Worm (Caenorhabditis elegans): ENCODE measurements around the gene C01F1.6.

Gene C01F1.6

DNA sequence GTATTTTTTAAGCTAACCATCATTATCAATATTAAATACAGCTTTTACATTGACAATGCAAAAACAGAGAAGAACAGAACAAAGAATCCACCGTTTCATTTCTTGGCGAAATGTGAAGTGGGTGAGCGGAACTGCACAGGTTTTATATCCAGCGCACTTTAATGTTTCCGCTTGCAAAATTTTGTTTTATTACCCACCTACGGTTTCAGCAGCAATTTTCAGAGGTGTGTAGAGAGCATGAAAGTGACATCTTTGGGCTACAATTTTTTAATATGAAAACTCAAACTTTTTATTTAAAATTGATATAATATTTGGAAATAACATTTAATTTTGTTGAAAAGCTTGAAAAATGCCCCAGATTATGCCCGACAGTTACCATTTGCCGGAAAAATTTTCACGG lies 29.3 kb downstream of the C01F1.6 start, which contains the start of gene clec-135:
Gene clec-135 (minus strand): TSS at position 101 of the 400 bp plus-strand sequence.
- no peak for TF ChIP-seq him-1 (tag; optimal IDR thresholded peaks at IDR 0.05)
- no peak for TF ChIP-seq W03F9.2 (tag; optimal IDR thresholded peaks at IDR 0.05)
- TF ChIP-seq dao-5 (tag; optimal IDR thresholded peaks at IDR 0.05), result no peak

DNA sequence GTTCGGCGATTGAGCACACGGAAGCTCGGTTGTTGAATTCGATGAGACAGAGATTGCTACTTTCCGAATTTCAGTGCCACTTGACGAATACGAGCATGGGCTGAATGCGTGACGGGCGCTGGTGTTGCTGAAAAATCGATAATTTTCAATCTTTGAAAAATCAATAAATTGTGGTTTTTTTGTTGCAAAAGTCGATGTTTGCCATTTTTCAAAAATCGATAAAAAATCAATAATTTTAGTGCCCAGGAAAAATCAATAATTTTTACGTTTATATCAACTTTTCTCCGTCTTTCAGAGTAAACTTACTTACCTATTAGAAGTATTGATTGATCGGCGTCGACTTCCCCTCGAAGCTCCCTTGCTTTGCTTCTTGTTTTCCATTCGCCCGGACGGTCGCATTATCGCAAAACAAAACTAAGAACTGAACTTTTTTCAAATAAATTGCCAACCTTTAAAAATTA lies 31.4 kb downstream of the C01F1.6 start, which contains the start of gene C16A11.7:
Gene C16A11.7 (minus strand): TSS at position 411 of the 461 bp plus-strand sequence.
- TF ChIP-seq dao-5 (tag; optimal IDR thresholded peaks at IDR 0.05) (no peak), W03F9.2 (tag; optimal IDR thresholded peaks at IDR 0.05) (no peak), him-1 (tag; optimal IDR thresholded peaks at IDR 0.05) (no peak)

DNA sequence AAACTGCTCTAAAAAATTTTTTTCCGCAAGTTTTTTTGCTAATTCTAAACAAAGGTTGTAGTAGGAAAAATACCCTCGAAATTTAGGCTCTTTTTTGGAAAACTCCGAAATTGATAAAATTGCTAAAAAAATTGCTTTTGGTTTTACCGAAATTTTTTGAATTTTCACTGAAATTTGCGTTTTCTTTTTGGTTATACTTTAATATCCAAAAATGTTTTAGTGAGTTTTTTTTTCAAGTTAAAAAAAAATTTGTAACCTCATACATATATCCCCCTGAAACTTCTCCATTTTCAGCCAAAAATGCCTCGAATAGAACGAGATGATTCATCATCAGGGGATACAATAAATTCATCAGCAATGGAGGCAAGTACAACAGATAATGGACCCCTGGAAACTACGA lies 41.1 kb downstream of the C01F1.6 start, which contains the start of gene gpa-11:
Gene gpa-11 (plus strand): TSS at position 301 of the 400 bp plus-strand sequence.
- TF ChIP-seq W03F9.2 (tag; optimal IDR thresholded peaks at IDR 0.05) (no peak), dao-5 (tag; optimal IDR thresholded peaks at IDR 0.05) (no peak), him-1 (tag; optimal IDR thresholded peaks at IDR 0.05) (no peak)

DNA sequence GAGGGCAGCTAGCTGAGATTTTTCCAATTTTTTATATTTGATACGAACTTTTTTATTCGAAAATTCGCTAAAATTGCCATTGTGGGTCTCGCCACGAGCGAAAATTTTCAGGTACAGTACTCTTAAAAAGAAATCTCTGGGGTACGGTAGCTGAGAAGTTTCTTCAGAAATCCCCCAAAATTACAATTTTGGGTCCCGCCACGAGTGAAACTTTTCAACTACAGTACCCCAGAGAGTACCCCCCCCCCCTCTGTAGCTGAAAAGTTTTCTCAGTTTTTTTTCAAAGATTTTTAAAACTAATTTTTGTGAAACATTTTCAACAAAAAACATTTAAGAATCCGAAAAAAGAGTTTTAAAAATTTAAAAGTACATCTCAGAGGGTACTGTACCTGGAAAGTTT lies 43.1 kb downstream of the C01F1.6 start:
- TF ChIP-seq dao-5 (tag; optimal IDR thresholded peaks at IDR 0.05) (no peak), him-1 (tag; optimal IDR thresholded peaks at IDR 0.05) (no peak), W03F9.2 (tag; optimal IDR thresholded peaks at IDR 0.05) (no peak)

DNA sequence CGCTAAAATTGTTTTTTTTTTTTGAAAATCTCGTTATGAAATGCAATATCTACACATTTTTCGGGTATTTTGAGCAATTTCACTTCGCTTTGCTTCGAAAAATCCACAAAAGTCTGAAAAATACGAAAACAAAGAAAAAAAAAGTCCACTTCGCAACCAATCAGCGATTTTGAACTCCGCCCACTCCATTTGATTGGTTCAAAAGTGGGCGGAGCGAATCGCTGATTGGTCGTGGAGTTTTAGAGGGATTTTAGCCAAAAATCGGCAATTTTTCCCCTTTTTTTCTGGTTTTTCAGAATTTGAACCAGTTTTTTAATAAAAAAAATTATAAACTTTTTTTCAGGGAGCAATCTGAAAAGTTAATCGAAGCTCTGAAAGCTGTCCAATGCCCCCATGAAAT lies 49.0 kb downstream of the C01F1.6 start:
- no peak for TF ChIP-seq dao-5 (tag; optimal IDR thresholded peaks at IDR 0.05)
- no peak for TF ChIP-seq W03F9.2 (tag; optimal IDR thresholded peaks at IDR 0.05)
- no peak for TF ChIP-seq him-1 (tag; optimal IDR thresholded peaks at IDR 0.05)

DNA sequence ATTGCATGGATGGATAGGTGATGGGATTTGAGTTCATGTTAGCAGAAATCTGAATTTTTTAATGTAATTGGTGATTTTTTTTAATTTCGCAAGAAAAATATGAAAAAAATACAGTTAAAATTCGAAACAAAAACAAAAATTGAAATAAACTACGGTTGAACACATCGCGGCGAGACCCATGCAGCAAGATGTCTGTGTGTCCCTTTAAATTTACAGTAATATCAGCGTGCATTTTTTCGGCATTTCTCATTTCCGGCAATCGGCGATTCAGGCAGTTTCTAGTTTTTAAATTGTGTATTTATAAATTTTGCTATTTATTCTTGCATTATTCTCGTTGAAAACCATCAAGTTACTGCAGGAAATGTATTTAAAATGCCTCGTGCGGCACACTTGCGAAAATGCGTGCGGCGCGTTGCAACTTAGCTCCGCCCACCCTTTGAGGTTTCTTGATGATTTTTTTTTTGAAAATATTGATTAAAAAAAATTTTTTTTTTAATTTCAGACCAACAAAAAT lies 50.3 kb downstream of the C01F1.6 start, which contains the start of the genes fbxc-44 and C16A11.2:
Gene fbxc-44 (minus strand): TSS at position 51 of the 514 bp plus-strand sequence.
Gene C16A11.2 (plus strand): TSS at position 503 of the 514 bp plus-strand sequence.
- TF ChIP-seq dao-5 (tag; optimal IDR thresholded peaks at IDR 0.05) (no peak), W03F9.2 (tag; optimal IDR thresholded peaks at IDR 0.05) (peak; percentile 36), him-1 (tag; optimal IDR thresholded peaks at IDR 0.05) (no peak)

DNA sequence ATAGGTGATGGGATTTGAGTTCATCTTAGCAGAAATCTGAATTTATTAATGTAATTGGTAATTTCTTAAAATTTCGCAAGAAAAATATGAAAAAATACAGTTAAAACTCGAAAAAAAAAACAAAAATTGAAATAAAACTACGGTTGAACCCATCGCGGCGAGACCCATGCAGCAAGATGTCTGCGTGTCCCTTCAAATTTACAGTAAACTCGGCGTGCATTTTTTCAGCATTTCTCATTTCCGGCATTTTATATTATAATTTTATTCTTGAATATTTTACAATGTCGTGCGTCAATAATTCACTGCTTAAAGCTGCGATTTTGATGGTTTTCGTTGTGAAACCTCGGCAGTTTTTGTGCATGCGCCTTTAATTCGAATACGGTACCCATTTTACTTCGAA lies 52.1 kb downstream of the C01F1.6 start, which contains the start of gene fbxc-43:
Gene fbxc-43 (minus strand): TSS at position 38 of the 400 bp plus-strand sequence.
- TF ChIP-seq him-1 (tag; optimal IDR thresholded peaks at IDR 0.05), result no peak
- TF ChIP-seq dao-5 (tag; optimal IDR thresholded peaks at IDR 0.05), result no peak
- no peak for TF ChIP-seq W03F9.2 (tag; optimal IDR thresholded peaks at IDR 0.05)

Data from whole organism, L4/young adult.